Worm (Caenorhabditis elegans): Measurements from ENCODE around the gene mics-1.

Gene mics-1

ce11 chrV:10580638-10581037 is 2.5 kb upstream of the mics-1 start:
- TF ChIP-seq elt-2 (tag; optimal IDR thresholded peaks at IDR 0.05) (peak; percentile 4), ceh-6 (GFP tag; optimal IDR thresholded peaks at IDR 0.05) (no peak)

- TF ChIP-seq ceh-2 (tag; optimal IDR thresholded peaks at IDR 0.05) (peak; percentile 37), dve-1 (tag; optimal IDR thresholded peaks at IDR 0.05) (no peak), hlh-30 (tag; optimal IDR thresholded peaks at IDR 0.05; ENCODE audit: insufficient read depth) (no peak), elt-2 (tag; optimal IDR thresholded peaks at IDR 0.05) (peak; percentile 68), syd-9 (tag; optimal IDR thresholded peaks at IDR 0.05) (no peak), ceh-24 (tag; optimal IDR thresholded peaks at IDR 0.05) (no peak), pha-4 (tag; optimal IDR thresholded peaks at IDR 0.05) (no peak), fkh-10 (GFP tag; optimal IDR thresholded peaks at IDR 0.05) (no peak), pha-2 (tag; optimal IDR thresholded peaks at IDR 0.05) (no peak), pros-1 (tag; optimal IDR thresholded peaks at IDR 0.05) (no peak), lin-11 (tag; optimal IDR thresholded peaks at IDR 0.05) (no peak), ref-2 (tag; optimal IDR thresholded peaks at IDR 0.05) (peak; percentile 25), ceh-31 (tag; optimal IDR thresholded peaks at IDR 0.05) (no peak), ama-1 (optimal IDR thresholded peaks at IDR 0.05) (no peak), C38D4.7 (GFP tag; optimal IDR thresholded peaks at IDR 0.05) (no peak), sox-2 (GFP tag; IDR thresholded peaks at IDR 0.05) (no peak), pax-1 (tag; optimal IDR thresholded peaks at IDR 0.05) (peak; percentile 12), ceh-22 (tag; optimal IDR thresholded peaks at IDR 0.05) (no peak), fax-1 (tag; optimal IDR thresholded peaks at IDR 0.05) (no peak), ceh-9 (tag; optimal IDR thresholded peaks at IDR 0.05) (no peak), Y22D7AL.16 (tag; optimal IDR thresholded peaks at IDR 0.05) (peak; percentile 11), ceh-18 (tag; optimal IDR thresholded peaks at IDR 0.05) (peak; percentile 20), ceh-30 (tag; optimal IDR thresholded peaks at IDR 0.05) (no peak), mec-3 (tag; optimal IDR thresholded peaks at IDR 0.05; ENCODE audit: borderline replicate concordance) (no peak), ceh-14 (tag; optimal IDR thresholded peaks at IDR 0.05) (peak; percentile 43), ets-4 (tag; optimal IDR thresholded peaks at IDR 0.05) (no peak), unc-42 (tag; optimal IDR thresholded peaks at IDR 0.05) (peak; percentile 15), nhr-11 (tag; optimal IDR thresholded peaks at IDR 0.05) (no peak), pag-3 (tag; optimal IDR thresholded peaks at IDR 0.05; ENCODE audit: borderline replicate concordance) (no peak), pqm-1 (tag; optimal IDR thresholded peaks at IDR 0.05) (no peak), ceh-45 (GFP tag; IDR thresholded peaks at IDR 0.05) (no peak), ceh-6 (GFP tag; optimal IDR thresholded peaks at IDR 0.05) (no peak), C08G9.2 (tag; optimal IDR thresholded peaks at IDR 0.05) (no peak), nhr-232 (tag; optimal IDR thresholded peaks at IDR 0.05) (no peak), npax-4 (tag; optimal IDR thresholded peaks at IDR 0.05) (no peak), F13H6.1 (tag; optimal IDR thresholded peaks at IDR 0.05) (no peak), nfya-1 (tag; optimal IDR thresholded peaks at IDR 0.05) (peak; percentile 44), sox-4 (tag; optimal IDR thresholded peaks at IDR 0.05) (no peak), zip-5 (tag; optimal IDR thresholded peaks at IDR 0.05) (peak; percentile 8), ceh-34 (tag; optimal IDR thresholded peaks at IDR 0.05) (no peak), unc-86 (tag; optimal IDR thresholded peaks at IDR 0.05) (peak; percentile 23), K09A11.1 (tag; optimal IDR thresholded peaks at IDR 0.05; ENCODE audit: insufficient read depth) (no peak), odd-2 (tag; optimal IDR thresholded peaks at IDR 0.05) (no peak), hlh-8 (tag; optimal IDR thresholded peaks at IDR 0.05) (no peak), rnt-1 (tag; optimal IDR thresholded peaks at IDR 0.05) (no peak), pat-9 (tag; optimal IDR thresholded peaks at IDR 0.05) (no peak), hlh-13 (GFP tag; optimal IDR thresholded peaks at IDR 0.05) (no peak), fkh-6 (tag; optimal IDR thresholded peaks at IDR 0.05) (no peak), lim-6 (tag; optimal IDR thresholded peaks at IDR 0.05) (no peak), T23F11.4 (GFP tag; optimal IDR thresholded peaks at IDR 0.05) (no peak), eyg-1 (tag; optimal IDR thresholded peaks at IDR 0.05) (no peak), unc-55 (GFP tag; optimal IDR thresholded peaks at IDR 0.05) (no peak)
Observed at ce11 chrV:10578938-10579337, 812 bp upstream of the mics-1 start, which contains the start of the genes erh-1 and lpd-9. Gene erh-1 (minus strand): TSS chrV:10579141. Gene lpd-9 (plus strand): TSS chrV:10579305.

Data from whole organism, late embryonic.